Worm (Caenorhabditis elegans): ENCODE measurements around the gene F28G4.4.

- TF ChIP-seq dao-5 (tag; optimal IDR thresholded peaks at IDR 0.05) (no peak), him-1 (tag; optimal IDR thresholded peaks at IDR 0.05) (no peak), W03F9.2 (tag; optimal IDR thresholded peaks at IDR 0.05) (no peak)
These were observed 50.0 kb downstream of the F28G4.4 start, which contains the start of gene srh-98 for ce11 chrV:16235647-16236046.

All from whole organism, L4/young adult.